Worm (Caenorhabditis elegans): ENCODE results near the gene otpl-7.

DNA sequence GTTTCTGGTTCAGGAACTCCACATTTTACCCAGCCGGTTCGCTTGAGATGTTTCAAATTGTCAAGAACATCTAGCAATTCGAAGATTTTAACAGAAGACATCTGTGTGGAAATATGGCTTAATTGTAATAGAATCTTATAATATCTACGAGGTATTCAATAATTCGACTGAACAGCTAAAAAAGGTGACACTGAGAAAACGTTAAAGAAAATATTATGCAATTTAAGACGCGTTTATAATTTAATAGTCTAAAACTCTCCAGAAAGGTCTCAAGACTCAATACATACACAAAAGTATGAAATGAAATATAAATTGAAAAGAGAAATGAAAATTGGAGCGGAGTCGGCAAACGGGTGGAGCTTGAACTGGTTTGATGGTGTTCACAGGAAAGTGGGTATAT, 7.9 kb upstream of the otpl-7 start, which contains the start of gene F45F2.9:
- TF ChIP-seq lin-38 (GFP tag; IDR thresholded peaks at IDR 0.05) (no peak), hlh-30 (tag; optimal IDR thresholded peaks at IDR 0.05; ENCODE audit: insufficient read depth) (no peak), nhr-11 (tag; optimal IDR thresholded peaks at IDR 0.05) (no peak), R02D3.7 (tag; optimal IDR thresholded peaks at IDR 0.05) (no peak), ztf-11 (tag; optimal IDR thresholded peaks at IDR 0.05) (no peak), skn-1 (tag; optimal IDR thresholded peaks at IDR 0.05) (no peak)

All from whole organism, L4 larva.